Worm (Caenorhabditis elegans): ENCODE results near the gene dre-1.

dre-1 gene

DNA sequence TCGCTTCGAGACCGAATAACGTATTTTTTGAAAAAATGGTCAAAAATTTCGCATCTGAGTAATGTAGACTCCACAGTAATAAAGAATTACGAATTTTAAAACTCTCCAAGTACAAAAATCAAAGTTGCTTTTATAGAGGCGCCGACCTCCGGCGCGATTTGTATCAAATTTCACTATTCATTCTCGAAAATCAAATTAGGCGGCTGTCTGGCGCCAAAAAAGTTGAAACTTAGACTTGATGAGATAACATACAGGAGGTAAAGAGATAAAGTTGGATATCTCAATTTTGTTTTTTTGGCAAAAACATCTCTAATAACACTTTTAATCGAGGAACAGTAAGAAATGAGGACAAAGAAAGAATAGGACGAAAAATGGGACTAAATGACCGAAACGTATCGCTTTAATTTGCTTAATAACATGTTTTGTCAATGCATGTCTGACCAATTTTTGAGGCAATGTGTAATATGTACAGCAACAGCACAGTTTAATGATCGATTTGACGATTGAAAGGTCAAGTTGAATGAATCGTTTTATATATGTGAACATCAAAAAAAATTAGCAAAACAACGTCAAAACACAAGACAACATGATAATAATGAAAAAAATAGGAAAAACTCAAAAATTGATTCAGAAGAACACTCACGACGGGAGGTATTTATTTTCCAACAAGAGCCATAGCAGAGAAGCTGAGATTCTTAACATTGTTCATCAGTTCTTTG, 39.9 kb downstream of the dre-1 start:
- no peak for TF ChIP-seq sptf-1 (tag; optimal IDR thresholded peaks at IDR 0.05)
- peak in 1 of 6 experiments; percentile 51 for TF ChIP-seq elt-3 (tag; optimal IDR thresholded peaks at IDR 0.05)
- TF ChIP-seq sox-4 (tag; optimal IDR thresholded peaks at IDR 0.05), result no peak
- TF ChIP-seq nhr-19 (GFP tag; conservative IDR thresholded peaks at IDR 0.05), result no peak
- TF ChIP-seq aha-1 (tag; optimal IDR thresholded peaks at IDR 0.05), result no peak
- peak; percentile 95 for TF ChIP-seq blmp-1 (tag; optimal IDR thresholded peaks at IDR 0.05)

DNA sequence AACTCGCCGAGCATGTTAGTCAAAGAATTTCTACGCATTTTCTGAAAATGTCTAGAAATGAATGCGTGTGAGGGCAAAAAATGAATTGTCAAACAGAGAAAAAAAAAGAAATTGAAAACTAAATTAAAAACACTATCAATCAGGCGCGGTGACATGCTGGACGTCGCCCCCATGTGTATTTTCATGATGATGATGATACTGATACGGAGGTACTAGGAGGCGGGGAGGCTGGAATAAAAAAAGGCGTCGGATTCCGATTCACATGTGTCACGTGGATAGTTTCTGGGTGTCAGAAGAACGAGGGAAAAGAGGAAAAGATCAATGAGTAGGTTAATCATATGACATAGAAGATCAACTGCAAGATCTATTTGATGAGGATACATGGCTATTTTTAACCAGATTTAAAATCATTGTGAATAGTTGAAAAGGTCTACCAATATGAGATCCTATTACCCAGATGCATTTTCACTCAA, 40.9 kb downstream of the dre-1 start, which contains the start of gene W01A11.7:
Gene W01A11.7 (minus strand): TSS at position 51 of the 473 bp plus-strand sequence.
- TF ChIP-seq efl-1 (optimal IDR thresholded peaks at IDR 0.05) (peak in 1 of 2 experiments; percentile 9), efl-1 (GFP tag; optimal IDR thresholded peaks at IDR 0.05 in 1 of 2) (peak in 1 of 2 experiments; percentile 92), ceh-8 (GFP tag; optimal IDR thresholded peaks at IDR 0.05) (no peak), aha-1 (tag; optimal IDR thresholded peaks at IDR 0.05) (no peak), dpl-1 (GFP tag; optimal IDR thresholded peaks at IDR 0.05) (peak; percentile 13 to 39 (median 34)), lin-35 (GFP tag; optimal IDR thresholded peaks at IDR 0.05) (peak in 1 of 2 experiments; percentile 63), lin-14 (GFP tag; optimal IDR thresholded peaks at IDR 0.05) (peak; percentile 82), nhr-85 (tag) (peak; percentile 99), fos-1 (tag; optimal IDR thresholded peaks at IDR 0.05) (no peak), pax-3 (tag; optimal IDR thresholded peaks at IDR 0.05) (no peak), nhr-77 (tag; optimal IDR thresholded peaks at IDR 0.05) (no peak), isw-1 (GFP tag; IDR thresholded peaks at IDR 0.05) (no peak), mdl-1 (tag; optimal IDR thresholded peaks at IDR 0.05) (peak in 1 of 2 experiments; percentile 83), lir-3 (tag; optimal IDR thresholded peaks at IDR 0.05; ENCODE audit: poor library complexity) (peak; percentile 13), efl-3 (GFP tag; optimal IDR thresholded peaks at IDR 0.05) (no peak), ceh-90 (tag; optimal IDR thresholded peaks at IDR 0.05) (no peak), nhr-90 (tag; optimal IDR thresholded peaks at IDR 0.05; ENCODE audit: poor library complexity) (peak; percentile 82), grh-1 (GFP tag; IDR thresholded peaks at IDR 0.05) (peak; percentile 64), lin-13 (GFP tag; optimal IDR thresholded peaks at IDR 0.05) (peak; percentile 37), nhr-19 (GFP tag; conservative IDR thresholded peaks at IDR 0.05) (peak; percentile 69), C16A3.4 (tag; optimal IDR thresholded peaks at IDR 0.05) (no peak), lin-15B (tag; optimal IDR thresholded peaks at IDR 0.05) (no peak), tbx-2 (tag; optimal IDR thresholded peaks at IDR 0.05) (peak; percentile 72), elt-3 (tag; optimal IDR thresholded peaks at IDR 0.05) (peak in 4 of 6 experiments; percentile 74 to 91 (median 82)), nhr-71 (tag; optimal IDR thresholded peaks at IDR 0.05) (peak; percentile 90), blmp-1 (tag; optimal IDR thresholded peaks at IDR 0.05) (peak; percentile 85), mep-1 (tag; optimal IDR thresholded peaks at IDR 0.05) (peak; percentile 52), lsy-2 (tag; optimal IDR thresholded peaks at IDR 0.05) (peak; percentile 8 to 47), nhr-20 (tag; optimal IDR thresholded peaks at IDR 0.05) (peak; percentile 93), ceh-82 (tag; optimal IDR thresholded peaks at IDR 0.05) (peak in 1 of 3 experiments; percentile 10), nhr-47 (tag; optimal IDR thresholded peaks at IDR 0.05) (peak; percentile 45), ama-1 (optimal IDR thresholded peaks at IDR 0.05) (no peak), nhr-28 (tag; optimal IDR thresholded peaks at IDR 0.05) (no peak), vab-15 (tag; optimal IDR thresholded peaks at IDR 0.05) (peak; percentile 16), snu-23 (GFP tag; optimal IDR thresholded peaks at IDR 0.05) (peak; percentile 84)

DNA sequence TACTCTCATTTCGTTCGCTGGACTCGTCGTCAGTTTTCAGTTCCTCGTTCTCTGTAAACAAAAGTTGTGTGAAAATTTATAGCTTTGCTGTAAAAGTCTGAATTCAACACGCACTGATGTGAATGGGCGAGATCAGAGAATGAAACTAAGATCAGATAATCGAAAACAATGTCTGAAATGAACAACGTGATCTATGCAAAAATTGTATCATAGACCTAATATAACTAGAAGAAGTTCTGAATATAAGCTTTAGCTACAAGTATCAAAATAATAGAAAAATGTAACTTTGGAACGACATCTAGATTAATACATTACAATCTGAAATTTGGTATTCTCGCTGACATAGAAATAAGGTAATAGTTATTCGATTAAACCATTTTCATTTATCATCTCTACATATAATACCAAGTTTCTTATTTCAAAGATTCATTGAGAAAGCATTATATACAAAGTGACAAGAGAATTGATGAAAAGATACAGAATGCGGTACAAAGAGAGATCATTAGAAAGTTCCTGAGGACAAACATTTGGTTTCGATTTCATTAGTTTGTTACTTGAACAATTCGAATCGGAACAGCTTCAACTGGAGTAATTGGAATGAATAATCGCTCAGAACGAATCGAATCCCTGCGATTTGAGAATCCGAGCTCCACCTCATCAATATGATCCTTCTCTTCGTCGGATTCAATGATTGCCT, 42.0 kb downstream of the dre-1 start, which contains the start of gene moc-2:
Gene moc-2 (minus strand): TSS at position 51 of the 697 bp plus-strand sequence.
- TF ChIP-seq unc-98 (GFP tag; IDR thresholded peaks at IDR 0.05) (no peak), efl-3 (GFP tag; optimal IDR thresholded peaks at IDR 0.05) (no peak), grh-1 (GFP tag; IDR thresholded peaks at IDR 0.05) (no peak), nhr-47 (tag; optimal IDR thresholded peaks at IDR 0.05) (no peak), fkh-4 (tag; optimal IDR thresholded peaks at IDR 0.05; ENCODE audit: borderline replicate concordance) (no peak), unc-130 (tag; optimal IDR thresholded peaks at IDR 0.05) (no peak), elt-3 (tag; optimal IDR thresholded peaks at IDR 0.05) (peak in 2 of 6 experiments; percentile 11 to 55), nhr-85 (tag) (peak; percentile 56), hlh-4 (tag; optimal IDR thresholded peaks at IDR 0.05) (no peak), blmp-1 (tag; optimal IDR thresholded peaks at IDR 0.05) (peak; percentile 83), mdl-1 (tag; optimal IDR thresholded peaks at IDR 0.05) (no peak), zag-1 (tag; optimal IDR thresholded peaks at IDR 0.05) (no peak), lsy-2 (tag; optimal IDR thresholded peaks at IDR 0.05) (peak in 1 of 2 experiments; percentile 17)
